Fruit fly (Drosophila melanogaster) whole organism, prepupa: ENCODE data around the gene CG10336.

Experiments
- Blimp-1 ChIP-seq: fragments of 200-800 bp; sonication (Bioruptor generic); optimal IDR thresholded peaks from 3 replicates; lab custom pipeline; 2017; ENCODE audit warnings: missing biosample characterization, missing genetic modification characterization, mild to moderate bottlenecking, moderate library complexity, missing genetic modification reagents
- CG10631 ChIP-seq: fragments of 200-800 bp; sonication (Bioruptor generic); optimal IDR thresholded peaks from 2 replicates; lab custom pipeline; 2016; ENCODE audit warnings: missing biosample characterization, missing genetic modification characterization
- CG10669 ChIP-seq: fragments of 200-800 bp; sonication (Bioruptor generic); optimal IDR thresholded peaks from 3 replicates; lab custom pipeline; 2018; ENCODE audit warnings: missing biosample characterization, mild to moderate bottlenecking, missing genetic modification characterization, moderate library complexity
- CG11294 ChIP-seq: fragments of 200-800 bp; sonication (Bioruptor generic); IDR thresholded peaks from 2 replicates; pipeline ENCODE4 v1.3.6; 2022; ENCODE audit warnings: missing biosample characterization, missing genetic modification characterization
- CG11762 ChIP-seq: fragments of 200-800 bp; sonication (Bioruptor generic); optimal IDR thresholded peaks from 3 replicates; lab custom pipeline; 2016; ENCODE audit warnings: missing biosample characterization, missing genetic modification characterization; ENCODE audit not compliant: insufficient read depth
- CG11902 ChIP-seq: fragments of 200-800 bp; sonication (Bioruptor generic); optimal IDR thresholded peaks from 3 replicates; lab custom pipeline; 2016; ENCODE audit warnings: missing biosample characterization, missing genetic modification characterization
- CG15336 ChIP-seq: fragments of 200-800 bp; sonication (Bioruptor generic); IDR thresholded peaks from 2 replicates; pipeline ENCODE4 v1.3.6; 2022; ENCODE audit warnings: missing biosample characterization, missing genetic modification characterization
- CG1621 ChIP-seq: fragments of 200-800 bp; sonication (Bioruptor generic); optimal IDR thresholded peaks from 3 replicates; lab custom pipeline; 2018; ENCODE audit warnings: missing biosample characterization, mild to moderate bottlenecking, missing genetic modification characterization
- CG3032 ChIP-seq: fragments of 200-800 bp; optimal IDR thresholded peaks from 2 replicates; lab custom pipeline; 2019; ENCODE audit warnings: missing biosample characterization, mild to moderate bottlenecking, missing genetic modification characterization, moderate library complexity
- CG31627 ChIP-seq: fragments of 200-800 bp; sonication (Bioruptor generic); optimal IDR thresholded peaks from 3 replicates; lab custom pipeline; 2016; ENCODE audit warnings: missing biosample characterization, missing genetic modification characterization
- CG32006 ChIP-seq: fragments of 200-800 bp; sonication (Bioruptor generic); optimal IDR thresholded peaks from 3 replicates; lab custom pipeline; 2017; ENCODE audit warnings: missing biosample characterization, mild to moderate bottlenecking, missing genetic modification characterization
- CG34406 ChIP-seq: fragments of 200-800 bp; sonication (Bioruptor generic); optimal IDR thresholded peaks from 3 replicates; lab custom pipeline; 2016; ENCODE audit warnings: missing biosample characterization, missing genetic modification characterization
- CG3919 ChIP-seq: fragments of 200-800 bp; sonication (Bioruptor generic); optimal IDR thresholded peaks from 3 replicates; lab custom pipeline; 2016; ENCODE audit warnings: missing biosample characterization, missing genetic modification characterization
- CG4318 ChIP-seq: fragments of 200-800 bp; sonication (Bioruptor generic); optimal IDR thresholded peaks from 3 replicates; lab custom pipeline; 2017; ENCODE audit warnings: missing biosample characterization, mild to moderate bottlenecking, missing genetic modification characterization
- CG6163 ChIP-seq: fragments of 200-800 bp; sonication (Bioruptor generic); IDR thresholded peaks from 3 replicates; pipeline ENCODE4 v1.3.6; 2022; ENCODE audit warnings: missing biosample characterization, missing genetic modification characterization
- CG6792 ChIP-seq: fragments of 200-800 bp; sonication (Bioruptor generic); optimal IDR thresholded peaks from 3 replicates; lab custom pipeline; 2016; ENCODE audit warnings: missing biosample characterization, missing genetic modification characterization
- CG6808 ChIP-seq: fragments of 200-800 bp; sonication (Bioruptor generic); optimal IDR thresholded peaks from 3 replicates; lab custom pipeline; 2017; ENCODE audit warnings: missing biosample characterization, missing genetic modification characterization, mild to moderate bottlenecking, moderate library complexity, missing genetic modification reagents
- CG8119 ChIP-seq: fragments of 200-800 bp; sonication (Bioruptor generic); IDR thresholded peaks from 3 replicates; pipeline ENCODE4 v1.3.6; 2022; ENCODE audit warnings: missing biosample characterization, missing genetic modification characterization
- CG8319 ChIP-seq: fragments of 200-800 bp; sonication (Bioruptor generic); optimal IDR thresholded peaks from 3 replicates; lab custom pipeline; 2016; ENCODE audit warnings: missing biosample characterization, missing genetic modification characterization
- CG9139 ChIP-seq: fragments of 200-800 bp; sonication (Bioruptor generic); optimal IDR thresholded peaks from 3 replicates; lab custom pipeline; 2017; ENCODE audit warnings: missing biosample characterization, mild to moderate bottlenecking, missing genetic modification characterization
- Eip75B ChIP-seq: fragments of 200-800 bp; sonication (Bioruptor generic); optimal IDR thresholded peaks from 3 replicates; lab custom pipeline; 2016; ENCODE audit warnings: missing biosample characterization, missing genetic modification characterization
- Eip78C ChIP-seq: fragments of 200-800 bp; sonication (Bioruptor generic); peaks from one replicate; lab custom pipeline; 2016; ENCODE audit warnings: missing biosample characterization, missing genetic modification characterization
- Ets96B ChIP-seq: fragments of 200-800 bp; optimal IDR thresholded peaks from 2 replicates; lab custom pipeline; 2019; ENCODE audit warnings: missing biosample characterization, mild to moderate bottlenecking, missing genetic modification characterization, moderate library complexity
- Gug ChIP-seq: fragments of 200-800 bp; sonication (Bioruptor generic); IDR thresholded peaks from 2 replicates; pipeline ENCODE4 v1.3.6; 2022; ENCODE audit warnings: missing biosample characterization, missing genetic modification characterization
- Hr4 ChIP-seq: fragments of 200-800 bp; sonication (Bioruptor generic); optimal IDR thresholded peaks from 3 replicates; lab custom pipeline; 2016; ENCODE audit warnings: missing biosample characterization, missing genetic modification characterization
- OdsH ChIP-seq: fragments of 200-800 bp; sonication (Bioruptor generic); optimal IDR thresholded peaks from 3 replicates; lab custom pipeline; 2016; ENCODE audit warnings: missing biosample characterization, missing genetic modification characterization
- Sox102F ChIP-seq: fragments of 200-800 bp; sonication (Bioruptor generic); optimal IDR thresholded peaks from 2 replicates; lab custom pipeline; 2016; ENCODE audit warnings: missing biosample characterization, mild to moderate bottlenecking, missing genetic modification characterization
- Sox14 ChIP-seq: fragments of 200-800 bp; sonication (Bioruptor generic); optimal IDR thresholded peaks from 3 replicates; lab custom pipeline; 2016; ENCODE audit warnings: missing biosample characterization, missing genetic modification characterization
- achi ChIP-seq: fragments of 200-800 bp; sonication (Bioruptor generic); optimal IDR thresholded peaks from 3 replicates; lab custom pipeline; 2016; ENCODE audit warnings: missing biosample characterization, missing genetic modification characterization
- cyc ChIP-seq: fragments of 200-800 bp; sonication (Bioruptor generic); optimal IDR thresholded peaks from 3 replicates; lab custom pipeline; 2016; ENCODE audit warnings: missing biosample characterization, missing genetic modification characterization
- dac ChIP-seq: fragments of 200-800 bp; sonication (Bioruptor generic); optimal IDR thresholded peaks from 2 replicates; lab custom pipeline; 2017; ENCODE audit warnings: missing biosample characterization, mild to moderate bottlenecking, missing genetic modification characterization
- dsx ChIP-seq: fragments of 200-800 bp; optimal IDR thresholded peaks from 3 replicates; lab custom pipeline; 2019; ENCODE audit warnings: missing biosample characterization, mild to moderate bottlenecking, missing genetic modification characterization, moderate library complexity; ENCODE audit not compliant: poor library complexity, severe bottlenecking
- eg ChIP-seq: fragments of 200-800 bp; sonication (Bioruptor generic); IDR thresholded peaks from 3 replicates; pipeline ENCODE4 v1.3.6; 2022; ENCODE audit warnings: missing biosample characterization, missing genetic modification characterization
- esn ChIP-seq: fragments of 200-800 bp; sonication (Bioruptor generic); optimal IDR thresholded peaks from 2 replicates; lab custom pipeline; 2016; ENCODE audit warnings: missing biosample characterization, mild to moderate bottlenecking, missing genetic modification characterization, moderate library complexity
- fd59A ChIP-seq: fragments of 200-800 bp; sonication (Bioruptor generic); optimal IDR thresholded peaks from 2 replicates; lab custom pipeline; 2017; ENCODE audit warnings: missing biosample characterization, mild to moderate bottlenecking, missing genetic modification characterization, missing genetic modification reagents
- fkh ChIP-seq: fragments of 200-800 bp; sonication (Bioruptor generic); optimal IDR thresholded peaks from 3 replicates; lab custom pipeline; 2017; ENCODE audit warnings: missing biosample characterization, mild to moderate bottlenecking, missing genetic modification characterization, moderate library complexity
- lz ChIP-seq: fragments of 200-800 bp; sonication (Bioruptor generic); optimal IDR thresholded peaks from 3 replicates; lab custom pipeline; 2016; ENCODE audit warnings: missing biosample characterization, missing genetic modification characterization
- pdm3 ChIP-seq: fragments of 200-800 bp; sonication (Bioruptor generic); optimal IDR thresholded peaks from 3 replicates; lab custom pipeline; 2016; ENCODE audit warnings: missing biosample characterization, missing genetic modification characterization
- salr ChIP-seq, 2 experiments: fragments of 200-800 bp; sonication (Bioruptor generic); optimal IDR thresholded peaks; 3 replicates each; lab custom pipeline; 2016 to 2018; ENCODE audit warnings: missing biosample characterization in 2 of 2, missing genetic modification characterization in 2 of 2, mild to moderate bottlenecking in 1 of 2
- spab ChIP-seq: fragments of 200-800 bp; sonication (Bioruptor generic); optimal IDR thresholded peaks from 2 replicates; lab custom pipeline; 2017; ENCODE audit warnings: missing biosample characterization, mild to moderate bottlenecking, missing genetic modification characterization, missing genetic modification reagents
- ss ChIP-seq, 2 experiments: fragments of 200-800 bp; sonication (Bioruptor generic); optimal IDR thresholded peaks; 2 replicates in 1 of 2; 3 replicates in 1 of 2; lab custom pipeline; 2017 to 2018; ENCODE audit warnings: mild to moderate bottlenecking in 2 of 2, missing biosample characterization in 2 of 2, missing genetic modification characterization in 2 of 2, moderate library complexity in 1 of 2
- svp ChIP-seq: fragments of 200-800 bp; sonication (Bioruptor generic); peaks from one replicate; lab custom pipeline; 2016; ENCODE audit warnings: missing biosample characterization, missing genetic modification characterization
- topi ChIP-seq: fragments of 200-800 bp; sonication (Bioruptor generic); optimal IDR thresholded peaks from 3 replicates; lab custom pipeline; 2016; ENCODE audit warnings: missing biosample characterization, missing genetic modification characterization

CG10336 gene

DNA sequence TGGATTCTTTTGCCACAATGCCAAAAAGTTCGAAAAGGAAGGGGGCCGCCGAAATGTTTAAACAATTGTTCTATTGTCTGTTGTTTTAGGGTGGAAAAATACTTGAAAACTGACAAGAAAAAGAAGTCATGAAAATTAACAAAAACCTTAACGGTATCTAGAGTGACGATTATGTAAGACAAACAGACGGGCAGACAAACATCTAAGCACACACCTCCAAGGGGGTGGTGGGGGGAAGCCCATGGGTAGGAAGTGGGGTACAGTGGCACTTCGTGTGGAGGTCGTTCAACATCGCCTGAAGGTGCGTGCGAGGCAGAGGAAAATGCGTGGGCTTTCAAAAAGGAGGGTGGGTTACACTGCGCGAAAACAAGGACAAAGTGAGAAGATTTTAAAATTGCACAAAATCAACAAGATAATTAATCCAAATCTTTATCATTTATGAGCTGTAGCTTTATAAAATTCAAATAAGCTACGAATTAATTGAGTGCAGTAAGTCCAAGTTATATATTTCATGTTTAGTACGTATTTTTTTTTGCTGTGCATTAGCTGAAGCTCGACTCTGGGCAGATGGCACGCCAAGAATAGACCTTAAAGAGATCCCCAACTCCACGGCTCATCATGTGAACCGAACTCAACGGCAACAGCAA, 28.2 kb downstream of the CG10336 start:
- peak; percentile 29 for TF ChIP-seq CG3032 (tag; lab: Kevin White, UChicago)
- peak; percentile 5 for TF ChIP-seq fd59A (GFP tag; lab: Kevin White, UChicago)
- no peak for TF ChIP-seq Gug (GFP tag; lab: Robert Waterston, UW)
- no peak for TF ChIP-seq CG6808 (GFP tag; lab: Kevin White, UChicago)
- TF ChIP-seq Eip78C (GFP tag; lab: Kevin White, UChicago): peak; percentile 61
- peak; percentile 50 for TF ChIP-seq Ets96B (tag; lab: Kevin White, UChicago)
- peak; percentile 84 for TF ChIP-seq fkh
- no peak for TF ChIP-seq topi (GFP tag; lab: Kevin White, UChicago)
- TF ChIP-seq CG11294: 0 out of 2 replicates have a peak, but pooled peaks have one; percentile 22
- TF ChIP-seq salr (GFP tag; optimal IDR thresholded peaks at IDR 0.05; lab: Kevin White, UChicago): no peak
- TF ChIP-seq cyc (GFP tag; lab: Kevin White, UChicago): no peak
- no peak for TF ChIP-seq svp (GFP tag; lab: Kevin White, UChicago)
- TF ChIP-seq Sox14 (GFP tag; lab: Kevin White, UChicago): peak; percentile 1
- peak; percentile 15 for TF ChIP-seq Eip75B (GFP tag; lab: Kevin White, UChicago)
- peak; percentile 1 for TF ChIP-seq pdm3
- no peak for TF ChIP-seq CG6792
- TF ChIP-seq CG10631 (GFP tag; lab: Kevin White, UChicago): peak; percentile 27
- no peak for TF ChIP-seq spab (GFP tag; lab: Kevin White, UChicago)
- TF ChIP-seq CG34406 (GFP tag; lab: Kevin White, UChicago): no peak
- peak; percentile 36; the same call in 1 of the 3 replicates for TF ChIP-seq CG8119
- TF ChIP-seq ss (GFP tag; optimal IDR thresholded peaks at IDR 0.05; lab: Kevin White, UChicago): peak in 1 of 2 experiments; percentile 44
- TF ChIP-seq CG32006 (GFP tag; lab: Kevin White, UChicago): no peak
- TF ChIP-seq CG31627 (GFP tag; lab: Kevin White, UChicago): no peak
- TF ChIP-seq CG8319 (GFP tag; lab: Kevin White, UChicago): no peak
- TF ChIP-seq CG3919: peak; percentile 46
- no peak for TF ChIP-seq dac (GFP tag; lab: Kevin White, UChicago)
- no peak for TF ChIP-seq lz (GFP tag; lab: Kevin White, UChicago)
- TF ChIP-seq Sox102F (GFP tag; lab: Kevin White, UChicago): no peak
- no peak for TF ChIP-seq esn
- no peak for TF ChIP-seq dsx (GFP tag; lab: Kevin White, UChicago)
- peak; percentile 8 for TF ChIP-seq CG1621 (tag; lab: Kevin White, UChicago)
- TF ChIP-seq CG11762 (GFP tag; lab: Kevin White, UChicago): no peak
- TF ChIP-seq OdsH (GFP tag; lab: Kevin White, UChicago): peak; percentile 1
- no peak for TF ChIP-seq CG11902 (GFP tag; lab: Kevin White, UChicago)
- peak; percentile 32; the same call in 1 of the 2 replicates for TF ChIP-seq CG15336 (GFP tag; lab: Robert Waterston, UW)
- no peak for TF ChIP-seq eg
- peak; percentile 60; the same call in 2 of the 3 replicates for TF ChIP-seq CG6163 (GFP tag; lab: Robert Waterston, UW)
- peak; percentile 25 for TF ChIP-seq CG10669
- TF ChIP-seq achi: no peak
- TF ChIP-seq CG9139 (GFP tag; lab: Kevin White, UChicago): no peak

dm6 chr2L:18719583-18719982, 30.3 kb downstream of the CG10336 start:
- TF ChIP-seq CG32006 (GFP tag; lab: Kevin White, UChicago) (peak; percentile 70), CG10631 (GFP tag; lab: Kevin White, UChicago) (no peak), Blimp-1 (GFP tag; lab: Kevin White, UChicago) (no peak), Hr4 (GFP tag; lab: Kevin White, UChicago) (peak; percentile 74), Ets96B (tag; lab: Kevin White, UChicago) (no peak), CG3919 (no peak), CG4318 (GFP tag; lab: Kevin White, UChicago) (peak; percentile 34), eg (0 out of 3 replicates have a peak, but pooled peaks have one; percentile 30), CG8119 (peak; percentile 41; the same call in 1 of the 3 replicates), CG15336 (GFP tag; lab: Robert Waterston, UW) (0 out of 2 replicates have a peak, but pooled peaks have one; percentile 19), dsx (GFP tag; lab: Kevin White, UChicago) (peak; percentile 13), esn (no peak), Eip78C (GFP tag; lab: Kevin White, UChicago) (peak; percentile 59)
- TF ChIP-seq, all 60 proteins: peak for 8
